Fruit fly (Drosophila melanogaster): ENCODE measurements around the gene CG1965.

Gene CG1965

dm6 chr3R:7117590-7117989 is 50.4 kb downstream of the CG1965 start, which contains the start of gene Mlp84B:
Gene Mlp84B, minus strand, starts transcription at chr3R:7117732.
- TF ChIP-seq CG8632 (GFP tag; optimal IDR thresholded peaks at IDR 0.05) (no peak), fd59A (GFP tag; optimal IDR thresholded peaks at IDR 0.05) (no peak), CG9139 (GFP tag; optimal IDR thresholded peaks at IDR 0.05) (no peak), acj6 (GFP tag; optimal IDR thresholded peaks at IDR 0.05) (no peak), eg (GFP tag; IDR thresholded peaks at IDR 0.05) (no peak), CG31627 (GFP tag; optimal IDR thresholded peaks at IDR 0.05) (no peak), Eip75B (GFP tag; optimal IDR thresholded peaks at IDR 0.05) (no peak), achi (GFP tag; optimal IDR thresholded peaks at IDR 0.05) (no peak), vri (GFP tag; optimal IDR thresholded peaks at IDR 0.05) (no peak), Lpt (GFP tag; optimal IDR thresholded peaks at IDR 0.05) (no peak), ss (GFP tag; optimal IDR thresholded peaks at IDR 0.05) (no peak), CG11902 (GFP tag; optimal IDR thresholded peaks at IDR 0.05) (no peak), pdm3 (GFP tag; optimal IDR thresholded peaks at IDR 0.05) (no peak), Sox102F (GFP tag; optimal IDR thresholded peaks at IDR 0.05) (no peak), CG3032 (tag; optimal IDR thresholded peaks at IDR 0.05) (no peak), Met (GFP tag; optimal IDR thresholded peaks at IDR 0.05) (no peak), CG10669 (GFP tag; optimal IDR thresholded peaks at IDR 0.05) (no peak), CG8319 (GFP tag; optimal IDR thresholded peaks at IDR 0.05) (no peak)

Measured in whole organism, prepupa.